Worm (Caenorhabditis elegans) whole organism, late embryonic: ENCODE data around the gene sre-50.

Experiments used
- ama-1 ChIP-seq: fragments of 150-350 bp; optimal IDR thresholded peaks from 2 replicates; lab custom pipeline; 2014
- ceh-34 ChIP-seq: sonication (generic microtip); optimal IDR thresholded peaks from 2 replicates; lab custom pipeline; 2016; ENCODE audit warnings: mild to moderate bottlenecking, missing genetic modification characterization, missing compliant biosample characterization
- dve-1 ChIP-seq: sonication (generic microtip); optimal IDR thresholded peaks from 2 replicates; lab custom pipeline; 2017; ENCODE audit warnings: antibody characterized with exemption, mild to moderate bottlenecking, missing genetic modification characterization, missing compliant biosample characterization
- hlh-15 ChIP-seq: sonication (generic microtip); optimal IDR thresholded peaks from 2 replicates; lab custom pipeline; 2016; ENCODE audit warnings: missing genetic modification characterization, missing compliant biosample characterization
- lim-6 ChIP-seq: sonication (generic microtip); optimal IDR thresholded peaks from 2 replicates; lab custom pipeline; 2016; ENCODE audit warnings: missing genetic modification characterization, missing compliant biosample characterization
- lin-11 ChIP-seq: fragments of 200-800 bp; sonication (Bioruptor generic); optimal IDR thresholded peaks from 2 replicates; lab custom pipeline; 2018; ENCODE audit warnings: mild to moderate bottlenecking, missing genetic modification characterization, missing compliant biosample characterization
- nhr-11 ChIP-seq: fragments of 150-350 bp; optimal IDR thresholded peaks from 2 replicates; lab custom pipeline; 2014; ENCODE audit warnings: missing biosample characterization, missing genetic modification characterization
- npax-4 ChIP-seq: sonication (generic microtip); optimal IDR thresholded peaks from 2 replicates; lab custom pipeline; 2016; ENCODE audit warnings: missing genetic modification characterization, missing compliant biosample characterization
- syd-9 ChIP-seq: sonication (generic microtip); optimal IDR thresholded peaks from 2 replicates; lab custom pipeline; 2016; ENCODE audit warnings: mild to moderate bottlenecking, missing genetic modification characterization, moderate library complexity, missing compliant biosample characterization
- tbx-2 ChIP-seq: sonication (generic microtip); optimal IDR thresholded peaks from 2 replicates; lab custom pipeline; 2016; ENCODE audit warnings: missing genetic modification characterization, missing compliant biosample characterization

DNA sequence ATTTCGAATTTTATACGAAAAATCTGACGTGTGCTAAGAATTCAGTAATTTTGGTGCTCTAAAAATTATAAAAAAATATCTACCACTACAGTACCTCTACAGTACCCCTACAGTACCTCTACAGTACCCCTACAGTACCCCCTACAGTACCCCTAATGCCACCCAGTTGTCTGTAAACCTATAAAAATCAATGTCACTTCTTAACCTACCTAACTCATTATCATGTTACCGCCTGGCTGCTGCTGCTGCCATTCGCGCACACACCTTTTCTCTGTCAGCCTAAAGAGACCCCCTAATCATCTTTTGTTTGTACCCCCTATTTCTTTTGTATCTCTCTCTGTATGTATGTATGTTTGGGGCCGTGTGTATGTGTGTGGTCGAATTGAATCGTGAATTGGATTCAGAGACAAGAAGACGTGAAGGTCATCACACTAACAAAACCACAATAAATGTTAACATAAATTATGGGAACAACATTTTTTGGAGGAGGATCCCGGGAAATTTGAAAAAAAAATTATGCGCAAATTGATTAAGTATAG is 47.5 kb downstream of the sre-50 start:
- TF ChIP-seq ama-1 (lab: Kevin White, UChicago) (no peak), lim-6 (tag; lab: Kevin White, UChicago) (no peak), tbx-2 (no peak), dve-1 (tag; lab: Kevin White, UChicago) (no peak), hlh-15 (tag; lab: Kevin White, UChicago) (no peak), syd-9 (tag; lab: Kevin White, UChicago) (no peak), nhr-11 (tag; lab: Kevin White, UChicago) (no peak), lin-11 (no peak), ceh-34 (tag; lab: Kevin White, UChicago) (no peak), npax-4 (tag; lab: Kevin White, UChicago) (no peak)
